Worm (Caenorhabditis elegans) whole organism, L1 larva: ENCODE data around the gene C27D6.15.

Source experiments
- C04F5.9 ChIP-seq: sonication (generic microtip); optimal IDR thresholded peaks from 2 replicates; lab custom pipeline; 2016; ENCODE audit warnings: missing genetic modification characterization, missing compliant biosample characterization
- F16B12.6 ChIP-seq: fragments of 150-350 bp; optimal IDR thresholded peaks from 2 replicates; lab custom pipeline; 2014; ENCODE audit warnings: missing biosample characterization, missing genetic modification characterization
- alr-1 ChIP-seq: fragments of 200-800 bp; sonication (Bioruptor generic); optimal IDR thresholded peaks from 2 replicates; lab custom pipeline; 2018; ENCODE audit warnings: borderline replicate concordance, mild to moderate bottlenecking, missing genetic modification characterization, missing compliant biosample characterization
- ama-1 ChIP-seq: fragments of 150-350 bp; optimal IDR thresholded peaks from 2 replicates; lab custom pipeline; 2014
- ceh-63 ChIP-seq: fragments of 200-800 bp; sonication (Bioruptor generic); optimal IDR thresholded peaks from 2 replicates; lab custom pipeline; 2018; ENCODE audit warnings: mild to moderate bottlenecking, missing genetic modification characterization, missing compliant biosample characterization
- ceh-82 ChIP-seq, 3 experiments: fragments of 150-350 bp in 1 of 3; sonication (generic microtip) in 2 of 3; optimal IDR thresholded peaks; 2 replicates each; lab custom pipeline; 2014 to 2017; ENCODE audit warnings: missing biosample characterization in 3 of 3, missing genetic modification characterization in 3 of 3
- ceh-88 ChIP-seq: fragments of 200-800 bp; sonication (Bioruptor generic); IDR thresholded peaks from 2 replicates; pipeline ENCODE4 v1.3.6; 2022; ENCODE audit warnings: missing genetic modification characterization, missing compliant biosample characterization
- ces-1 ChIP-seq: fragments of 150-350 bp; optimal IDR thresholded peaks from 2 replicates; lab custom pipeline; 2014; ENCODE audit warnings: missing biosample characterization, missing genetic modification reagents, missing genetic modification characterization
- dpl-1 ChIP-seq, 3 experiments: fragments of 150-350 bp in 2 of 3; sonication (generic microtip) in 1 of 3; optimal IDR thresholded peaks; 2 replicates each; lab custom pipeline; 2014 to 2017; ENCODE audit warnings: missing biosample characterization in 3 of 3, missing genetic modification characterization in 3 of 3, missing genetic modification reagents in 3 of 3
- dsc-1 ChIP-seq: sonication (generic microtip); optimal IDR thresholded peaks from 2 replicates; lab custom pipeline; 2016; ENCODE audit warnings: mild to moderate bottlenecking, missing genetic modification characterization, missing compliant biosample characterization
- efl-1 ChIP-seq, 4 experiments: fragments of 150-350 bp; optimal IDR thresholded peaks in 3 of 4; peaks in 1 of 4; 1 replicate in 1 of 4; 2 replicates in 3 of 4; lab custom pipeline; 2014; ENCODE audit warnings: missing biosample characterization in 2 of 4, missing genetic modification characterization in 2 of 4, missing genetic modification reagents in 2 of 4
- efl-3 ChIP-seq: fragments of 200-800 bp; sonication (Bioruptor generic); optimal IDR thresholded peaks from 2 replicates; lab custom pipeline; 2018; ENCODE audit warnings: mild to moderate bottlenecking, missing genetic modification characterization, missing compliant biosample characterization
- egl-13 ChIP-seq: sonication (generic microtip); optimal IDR thresholded peaks from 2 replicates; lab custom pipeline; 2016; ENCODE audit warnings: missing genotype, missing genetic modification reagents, missing genetic modification characterization, missing compliant biosample characterization
- egl-27 ChIP-seq, 2 experiments: fragments of 150-350 bp in 1 of 2; sonication (generic microtip); optimal IDR thresholded peaks; 3 replicates each; lab custom pipeline; 2017 to 2018; ENCODE audit warnings: missing biosample characterization in 2 of 2, missing genetic modification characterization in 2 of 2, missing genetic modification reagents in 2 of 2
- ets-5 ChIP-seq: fragments of 200-800 bp; sonication (Bioruptor generic); IDR thresholded peaks from 2 replicates; pipeline ENCODE4 v1.3.6; 2022; ENCODE audit warnings: missing genetic modification characterization, missing compliant biosample characterization
- fkh-10 ChIP-seq: sonication (generic microtip); optimal IDR thresholded peaks from 2 replicates; lab custom pipeline; 2017; ENCODE audit warnings: missing biosample characterization, missing genetic modification reagents, missing genetic modification characterization
- fkh-8 ChIP-seq: sonication (generic microtip); optimal IDR thresholded peaks from 2 replicates; lab custom pipeline; 2016; ENCODE audit warnings: mild to moderate bottlenecking, missing genetic modification characterization, missing compliant biosample characterization
- fos-1 ChIP-seq: fragments of 150-350 bp; optimal IDR thresholded peaks from 2 replicates; lab custom pipeline; 2014; ENCODE audit warnings: missing biosample characterization, missing genetic modification characterization
- hlh-17 ChIP-seq: fragments of 200-800 bp; sonication (Bioruptor generic); optimal IDR thresholded peaks from 2 replicates; lab custom pipeline; 2018; ENCODE audit warnings: missing genetic modification characterization, mild to moderate bottlenecking, missing compliant biosample characterization, moderate library complexity, borderline replicate concordance
- hlh-4 ChIP-seq: sonication (generic microtip); optimal IDR thresholded peaks from 2 replicates; lab custom pipeline; 2016; ENCODE audit warnings: mild to moderate bottlenecking, missing genetic modification characterization, missing compliant biosample characterization
- hpl-2 ChIP-seq: fragments of 150-350 bp; optimal IDR thresholded peaks from 2 replicates; lab custom pipeline; 2014; ENCODE audit warnings: missing biosample characterization, missing genetic modification reagents, missing genetic modification characterization
- irx-1 ChIP-seq: sonication (generic microtip); optimal IDR thresholded peaks from 2 replicates; lab custom pipeline; 2016; ENCODE audit warnings: missing genetic modification characterization, missing compliant biosample characterization
- lin-15B ChIP-seq: fragments of 150-350 bp; sonication (generic microtip); optimal IDR thresholded peaks from 3 replicates; lab custom pipeline; 2014; ENCODE audit warnings: missing biosample characterization, missing genetic modification characterization
- lin-35 ChIP-seq, 2 experiments: fragments of 150-350 bp; optimal IDR thresholded peaks; 2 replicates each; lab custom pipeline; 2014; ENCODE audit warnings: missing biosample characterization in 2 of 2, missing genetic modification characterization in 2 of 2, missing genetic modification reagents in 2 of 2
- lin-39 ChIP-seq: fragments of 150-350 bp; optimal IDR thresholded peaks from 2 replicates; lab custom pipeline; 2014; ENCODE audit warnings: missing biosample characterization, missing genetic modification reagents, missing genetic modification characterization
- lir-3 ChIP-seq: sonication (generic microtip); optimal IDR thresholded peaks from 2 replicates; lab custom pipeline; 2016; ENCODE audit warnings: mild to moderate bottlenecking, missing genetic modification characterization, moderate library complexity, missing compliant biosample characterization; ENCODE audit not compliant: poor library complexity
- lsy-2 ChIP-seq, 2 experiments: fragments of 150-350 bp; optimal IDR thresholded peaks; 2 replicates each; lab custom pipeline; 2014; ENCODE audit warnings: missing biosample characterization in 2 of 2, missing genetic modification characterization in 2 of 2
- mab-9 ChIP-seq: fragments of 200-800 bp; sonication (Bioruptor generic); IDR thresholded peaks from 2 replicates; pipeline ENCODE4 v1.3.6; 2022; ENCODE audit warnings: missing genetic modification reagents, missing genetic modification characterization, missing compliant biosample characterization
- mef-2 ChIP-seq: fragments of 150-350 bp; optimal IDR thresholded peaks from 2 replicates; lab custom pipeline; 2014; ENCODE audit warnings: missing biosample characterization, missing genetic modification characterization
- nhr-12 ChIP-seq: sonication (generic microtip); optimal IDR thresholded peaks from 2 replicates; lab custom pipeline; 2017; ENCODE audit warnings: missing biosample characterization, missing genetic modification characterization
- nhr-19 ChIP-seq: fragments of 200-800 bp; sonication (Bioruptor generic); conservative IDR thresholded peaks from 2 replicates; pipeline ENCODE4 v1.3.6; 2022; ENCODE audit warnings: missing genetic modification characterization, missing compliant biosample characterization
- nhr-20 ChIP-seq: sonication (generic microtip); optimal IDR thresholded peaks from 2 replicates; lab custom pipeline; 2016; ENCODE audit warnings: mild to moderate bottlenecking, missing genetic modification characterization, missing compliant biosample characterization
- nhr-237 ChIP-seq: fragments of 150-350 bp; optimal IDR thresholded peaks from 2 replicates; lab custom pipeline; 2014; ENCODE audit warnings: missing biosample characterization, missing genetic modification characterization
- nhr-71 ChIP-seq: sonication (generic microtip); optimal IDR thresholded peaks from 2 replicates; lab custom pipeline; 2016; ENCODE audit warnings: mild to moderate bottlenecking, missing genetic modification characterization, moderate library complexity, missing compliant biosample characterization
- nhr-76 ChIP-seq: sonication (generic microtip); optimal IDR thresholded peaks from 2 replicates; lab custom pipeline; 2017; ENCODE audit warnings: missing biosample characterization, missing genetic modification characterization
- nhr-77 ChIP-seq: fragments of 150-350 bp; optimal IDR thresholded peaks from 2 replicates; lab custom pipeline; 2014; ENCODE audit warnings: missing biosample characterization, missing genetic modification characterization
- nhr-84 ChIP-seq: sonication (generic microtip); optimal IDR thresholded peaks from 2 replicates; lab custom pipeline; 2017; ENCODE audit warnings: missing biosample characterization, missing genetic modification characterization
- nhr-85 ChIP-seq: sonication (generic microtip); peaks from one replicate; lab custom pipeline; 2016; ENCODE audit warnings: missing genetic modification characterization, inconsistent platforms, missing compliant biosample characterization
- rnt-1 ChIP-seq: sonication (generic microtip); optimal IDR thresholded peaks from 2 replicates; lab custom pipeline; 2016; ENCODE audit warnings: mild to moderate bottlenecking, missing genetic modification characterization, moderate library complexity, missing compliant biosample characterization
- skn-1 ChIP-seq: fragments of 150-350 bp; optimal IDR thresholded peaks from 2 replicates; lab custom pipeline; 2014; ENCODE audit warnings: missing biosample characterization, missing genetic modification characterization
- snpc-4 ChIP-seq: fragments of 150-350 bp; optimal IDR thresholded peaks from 2 replicates; lab custom pipeline; 2014; ENCODE audit warnings: missing biosample characterization, missing genetic modification characterization
- snu-23 ChIP-seq: sonication (generic microtip); optimal IDR thresholded peaks from 2 replicates; lab custom pipeline; 2016; ENCODE audit warnings: missing genetic modification characterization, missing compliant biosample characterization
- sup-37 ChIP-seq: fragments of 200-800 bp; sonication (Bioruptor generic); optimal IDR thresholded peaks from 2 replicates; lab custom pipeline; 2018; ENCODE audit warnings: mild to moderate bottlenecking, missing genetic modification characterization, missing compliant biosample characterization
- tbx-2 ChIP-seq: sonication (generic microtip); optimal IDR thresholded peaks from 2 replicates; lab custom pipeline; 2016; ENCODE audit warnings: missing genetic modification characterization, missing compliant biosample characterization
- unc-30 ChIP-seq: sonication (generic microtip); optimal IDR thresholded peaks from 2 replicates; lab custom pipeline; 2017; ENCODE audit warnings: missing biosample characterization, missing genetic modification characterization
- unc-98 ChIP-seq: fragments of 200-800 bp; sonication (Bioruptor generic); IDR thresholded peaks from 2 replicates; pipeline ENCODE4 v1.3.6; 2022; ENCODE audit warnings: missing genetic modification characterization, missing compliant biosample characterization
- vab-15 ChIP-seq: sonication (generic microtip); optimal IDR thresholded peaks from 2 replicates; lab custom pipeline; 2017; ENCODE audit warnings: missing genotype, mild to moderate bottlenecking, missing genetic modification characterization, missing compliant biosample characterization
- ztf-11 ChIP-seq, 2 experiments: sonication (generic microtip); optimal IDR thresholded peaks; 2 replicates each; lab custom pipeline; 2016 to 2017; ENCODE audit warnings: missing genetic modification characterization in 2 of 2, missing biosample characterization in 1 of 2, missing compliant biosample characterization in 1 of 2
- ztf-4 ChIP-seq: fragments of 150-350 bp; optimal IDR thresholded peaks from 2 replicates; lab custom pipeline; 2014; ENCODE audit warnings: missing biosample characterization, missing genetic modification characterization

C27D6.15 gene

ce11 chrII:5181497-5181896 lies 9.8 kb downstream of the C27D6.15 start (continued):
- TF ChIP-seq nhr-237 (tag; lab: Kevin White, UChicago), result no peak
- TF ChIP-seq unc-30 (tag; lab: Kevin White, UChicago), result no peak
- TF ChIP-seq F16B12.6 (tag; lab: Kevin White, UChicago), result peak; percentile 32
- TF ChIP-seq vab-15 (tag; lab: Kevin White, UChicago), result no peak
- TF ChIP-seq dsc-1, result peak; percentile 37
- TF ChIP-seq alr-1 (tag; lab: Kevin White, UChicago), result no peak
- TF ChIP-seq nhr-71 (tag; lab: Kevin White, UChicago), result peak; percentile 88
- TF ChIP-seq tbx-2 (tag; lab: Kevin White, UChicago), result peak; percentile 79
- no peak for TF ChIP-seq ama-1 (lab: Kevin White, UChicago)
- peak; percentile 43 for TF ChIP-seq fos-1
- TF ChIP-seq nhr-77 (tag; lab: Kevin White, UChicago), result no peak
- peak; percentile 18 for TF ChIP-seq snpc-4 (tag; lab: Kevin White, UChicago)
- TF ChIP-seq ceh-88 (GFP tag; lab: Robert Waterston, UW), result peak; percentile 47; the same call in 1 of the 2 replicates
- peak; percentile 57 to 61 for TF ChIP-seq lin-35 (GFP tag; optimal IDR thresholded peaks at IDR 0.05; lab: Kevin White, UChicago)
- peak; percentile 73 for TF ChIP-seq nhr-19
- peak; percentile 4 for TF ChIP-seq lin-15B (tag; lab: Kevin White, UChicago)
- TF ChIP-seq hlh-4, result no peak
- peak; percentile 59 for TF ChIP-seq fkh-10 (GFP tag; lab: Kevin White, UChicago)
- no peak; the same call in 1 of the 2 replicates for TF ChIP-seq mab-9 (GFP tag; lab: Robert Waterston, UW)
- TF ChIP-seq rnt-1, result peak; percentile 52
- peak; percentile 83 for TF ChIP-seq nhr-85 (tag; lab: Kevin White, UChicago)
- TF ChIP-seq unc-98 (GFP tag; lab: Robert Waterston, UW), result no peak
- TF ChIP-seq ceh-63 (GFP tag; lab: Kevin White, UChicago), result no peak
- peak; percentile 84 for TF ChIP-seq nhr-20 (tag; lab: Kevin White, UChicago)
- peak; percentile 25 for TF ChIP-seq egl-13
- TF ChIP-seq mef-2 (tag; lab: Kevin White, UChicago), result no peak
- peak; percentile 72 to 76 for TF ChIP-seq lsy-2 (tag; optimal IDR thresholded peaks at IDR 0.05; lab: Kevin White, UChicago)
- TF ChIP-seq ces-1, result no peak
- TF ChIP-seq nhr-12 (tag; lab: Kevin White, UChicago), result no peak
- TF ChIP-seq efl-3 (GFP tag; lab: Kevin White, UChicago), result no peak
- TF ChIP-seq sup-37, result no peak
- no peak for TF ChIP-seq C04F5.9 (tag; lab: Kevin White, UChicago)
- TF ChIP-seq hpl-2, result peak; percentile 13
- TF ChIP-seq skn-1 (tag; lab: Kevin White, UChicago), result peak; percentile 34
- TF ChIP-seq hlh-17 (GFP tag; lab: Kevin White, UChicago), result no peak
- peak; percentile 90 for TF ChIP-seq snu-23
- TF ChIP-seq ets-5 (GFP tag; lab: Robert Waterston, UW), result no peak
- TF ChIP-seq ztf-11 (tag; optimal IDR thresholded peaks at IDR 0.05; lab: Kevin White, UChicago), result no peak
- peak; percentile 9 to 70 (median 47) for TF ChIP-seq ceh-82 (tag; optimal IDR thresholded peaks at IDR 0.05; lab: Kevin White, UChicago)
- TF ChIP-seq nhr-84, result no peak
- no peak for TF ChIP-seq lin-39
- TF ChIP-seq dpl-1 (GFP tag; optimal IDR thresholded peaks at IDR 0.05; lab: Kevin White, UChicago), result peak in 2 of 3 experiments; percentile 27 to 45
- no peak for TF ChIP-seq egl-27 (tag; optimal IDR thresholded peaks at IDR 0.05; lab: Kevin White, UChicago)
- TF ChIP-seq nhr-76 (tag; lab: Kevin White, UChicago), result no peak
- TF ChIP-seq fkh-8 (tag; lab: Kevin White, UChicago), result peak; percentile 83
- TF ChIP-seq lir-3 (tag; lab: Kevin White, UChicago), result no peak
- peak; percentile 58 for TF ChIP-seq ztf-4 (tag; lab: Kevin White, UChicago)
- peak; percentile 41 for TF ChIP-seq irx-1
- peak; percentile 57 to 75 for TF ChIP-seq efl-1 (optimal IDR thresholded peaks at IDR 0.05; lab: Kevin White, UChicago)
- TF ChIP-seq efl-1 (GFP tag; optimal IDR thresholded peaks at IDR 0.05 in 1 of 2; lab: Kevin White, UChicago), result peak; percentile 27 to 93
